Worm (Caenorhabditis elegans): ENCODE results near the gene rfc-2.
"Not testable (repeated sequence)": the region's sequence is repeated elsewhere in the genome, so short reads cannot be mapped to it uniquely, and the experiment has no call there.

Gene rfc-2

ce11 chrIV:1340788-1341187, 6.3 kb upstream of the rfc-2 start, which contains the start of gene F58F6.6:
Gene F58F6.6, plus strand, starts transcription at chrIV:1341088.
- not testable (repeated sequence) for TF ChIP-seq lin-54 (GFP tag; optimal IDR thresholded peaks at IDR 0.05); lin-40 (tag; optimal IDR thresholded peaks at IDR 0.05); ztf-26 (tag; optimal IDR thresholded peaks at IDR 0.05)

DNA sequence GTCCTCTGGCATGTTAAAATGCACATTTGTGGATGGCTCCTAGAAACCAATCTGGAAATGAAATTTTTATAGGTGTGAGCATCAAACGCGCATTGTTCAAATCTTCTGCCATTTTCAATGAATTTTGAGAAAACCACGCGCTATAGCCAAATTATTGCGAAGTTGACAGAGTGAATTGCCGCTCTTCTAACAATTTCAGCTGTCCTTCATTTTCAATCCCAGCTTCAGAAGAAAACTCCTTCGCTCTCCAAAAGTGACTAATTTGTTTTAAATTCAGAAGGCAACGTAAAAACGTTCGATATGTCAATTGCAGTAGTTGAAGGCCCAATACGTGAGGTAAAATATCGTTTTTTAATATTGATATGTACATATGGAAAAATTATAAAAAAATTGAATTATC, 3.7 kb upstream of the rfc-2 start, which contains the start of gene F58F6.5:
F58F6.5 (plus strand) TSS at position 301 of the 400 bp plus-strand sequence.
- TF ChIP-seq T26A5.8 (tag; optimal IDR thresholded peaks at IDR 0.05); lin-26 (GFP tag; IDR thresholded peaks at IDR 0.05); ztf-22 (GFP tag; optimal IDR thresholded peaks at IDR 0.05): not testable (repeated sequence)

ce11 chrIV:1345421-1345820, 1.7 kb upstream of the rfc-2 start:
- peak; percentile 8; the same call in 1 of the 2 replicates for TF ChIP-seq egrh-3 (GFP tag; IDR thresholded peaks at IDR 0.05)
- peak; percentile 55; the same call in 1 of the 2 replicates for TF ChIP-seq F33H1.4 (GFP tag; IDR thresholded peaks at IDR 0.05)

DNA sequence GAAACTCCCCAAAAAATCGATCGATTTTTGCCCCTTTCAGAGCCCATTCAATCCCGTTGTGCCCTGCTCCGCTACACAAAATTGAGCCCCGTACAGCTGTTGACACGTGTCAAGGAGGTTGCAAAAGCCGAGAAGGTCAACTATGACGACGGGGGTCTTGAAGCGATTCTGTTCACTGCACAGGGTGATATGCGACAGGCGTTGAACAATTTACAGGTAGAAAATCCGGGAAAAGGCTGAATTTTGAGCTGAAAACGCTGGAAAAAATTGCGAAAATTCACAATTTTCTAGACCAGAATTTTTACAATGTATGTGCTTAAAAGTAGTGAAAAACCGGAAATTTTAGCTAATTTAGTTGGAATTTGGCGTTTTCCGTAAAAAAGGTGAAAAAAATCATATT, 2.2 kb downstream of the rfc-2 start:
- TF ChIP-seq F55B11.4 (tag; optimal IDR thresholded peaks at IDR 0.05; ENCODE audit: borderline replicate concordance, insufficient read depth) (no peak), nfya-1 (tag; optimal IDR thresholded peaks at IDR 0.05; ENCODE audit: borderline replicate concordance, insufficient read depth) (no peak), F49E8.2 (tag; optimal IDR thresholded peaks at IDR 0.05; ENCODE audit: insufficient read depth) (no peak), Y53F4B.3 (GFP tag; IDR thresholded peaks at IDR 0.05) (no peak), cebp-1 (GFP tag; IDR thresholded peaks at IDR 0.05) (no peak), cebp-1 (tag; optimal IDR thresholded peaks at IDR 0.05) (no peak), F10E7.11 (tag; optimal IDR thresholded peaks at IDR 0.05) (no peak), ztf-22 (GFP tag; optimal IDR thresholded peaks at IDR 0.05) (no peak), atf-7 (tag; optimal IDR thresholded peaks at IDR 0.05) (no peak), snpc-4 (GFP tag; optimal IDR thresholded peaks at IDR 0.05) (no peak), snpc-4 (tag; optimal IDR thresholded peaks at IDR 0.05) (no peak), hrde-1 (tag; optimal IDR thresholded peaks at IDR 0.05; ENCODE audit: borderline replicate concordance) (no peak), die-1 (tag; optimal IDR thresholded peaks at IDR 0.05) (no peak), ceh-100 (GFP tag; IDR thresholded peaks at IDR 0.05) (no peak), F52B5.7 (tag; optimal IDR thresholded peaks at IDR 0.05) (no peak), F39B2.1 (GFP tag; IDR thresholded peaks at IDR 0.05) (no peak), T26A5.8 (tag; optimal IDR thresholded peaks at IDR 0.05) (no peak), hlh-12 (tag; optimal IDR thresholded peaks at IDR 0.05) (no peak), F22D6.2 (tag; optimal IDR thresholded peaks at IDR 0.05) (no peak), ztf-25 (GFP tag; IDR thresholded peaks at IDR 0.05) (no peak)

DNA sequence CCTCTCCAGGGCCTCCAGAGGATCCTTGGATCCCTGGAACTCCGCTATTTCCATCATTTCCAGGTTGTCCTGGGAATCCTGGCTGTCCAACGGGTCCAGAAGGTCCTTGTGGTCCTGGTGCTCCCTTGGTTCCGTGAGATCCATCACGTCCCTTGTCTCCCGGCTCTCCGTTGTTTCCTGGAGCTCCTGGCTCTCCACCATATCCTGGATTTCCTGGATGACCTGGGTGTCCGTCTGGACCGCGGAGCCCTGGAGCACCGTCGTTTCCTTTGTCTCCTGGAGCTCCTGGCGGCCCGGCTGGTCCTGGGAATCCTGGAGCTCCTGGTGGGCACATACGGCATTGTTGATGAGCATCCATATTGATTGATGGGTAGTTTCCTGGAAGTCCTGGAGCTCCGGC, 6.7 kb downstream of the rfc-2 start:
- TF ChIP-seq snpc-4 (GFP tag; optimal IDR thresholded peaks at IDR 0.05) (no peak), snpc-4 (tag; optimal IDR thresholded peaks at IDR 0.05) (no peak), egrh-3 (GFP tag; IDR thresholded peaks at IDR 0.05) (peak; percentile 79; the same call in 1 of the 2 replicates), ztf-28 (GFP tag; IDR thresholded peaks at IDR 0.05) (no peak), lin-54 (GFP tag; optimal IDR thresholded peaks at IDR 0.05) (no peak), tlf-1 (GFP tag; optimal IDR thresholded peaks at IDR 0.05) (no peak), F23B12.7 (tag; optimal IDR thresholded peaks at IDR 0.05; ENCODE audit: insufficient read depth) (no peak), zim-3 (tag; optimal IDR thresholded peaks at IDR 0.05) (no peak), zfh-2 (GFP tag; conservative IDR thresholded peaks at IDR 0.05) (peak; percentile 91), madf-6 (GFP tag; IDR thresholded peaks at IDR 0.05) (no peak), hrde-1 (tag; optimal IDR thresholded peaks at IDR 0.05; ENCODE audit: borderline replicate concordance) (no peak), xnd-1 (tag; optimal IDR thresholded peaks at IDR 0.05) (no peak)

All from whole organism, young adult.